Worm (Caenorhabditis elegans): Measurements from ENCODE around the gene vha-17.

The vha-17 gene

ce11 chrIV:9316068-9316681 is 5.4 kb upstream of the vha-17 start, which contains the start of the genes F49C12.9 and rpn-7 (continued):
- TF ChIP-seq let-526 (GFP tag; IDR thresholded peaks at IDR 0.05) (no peak), nfya-1 (tag; optimal IDR thresholded peaks at IDR 0.05; ENCODE audit: borderline replicate concordance, insufficient read depth) (no peak), lir-1 (GFP tag; conservative IDR thresholded peaks at IDR 0.05) (no peak), lin-54 (GFP tag; optimal IDR thresholded peaks at IDR 0.05) (peak; percentile 8), B0035.1 (tag; optimal IDR thresholded peaks at IDR 0.05) (no peak), ceh-91 (GFP tag; IDR thresholded peaks at IDR 0.05) (no peak), attf-5 (GFP tag; optimal IDR thresholded peaks at IDR 0.05) (no peak), mes-4 (tag; optimal IDR thresholded peaks at IDR 0.05) (no peak), Y79H2A.3 (GFP tag; conservative IDR thresholded peaks at IDR 0.05) (no peak), hsf-1 (GFP tag; IDR thresholded peaks at IDR 0.05) (no peak), F49E8.2 (tag; optimal IDR thresholded peaks at IDR 0.05; ENCODE audit: insufficient read depth) (no peak), atf-7 (tag; optimal IDR thresholded peaks at IDR 0.05) (no peak), lsl-1 (GFP tag; optimal IDR thresholded peaks at IDR 0.05) (no peak), lin-40 (tag; optimal IDR thresholded peaks at IDR 0.05) (no peak), let-607 (tag; optimal IDR thresholded peaks at IDR 0.05) (no peak), ztf-25 (GFP tag; IDR thresholded peaks at IDR 0.05) (no peak), Y67H2A.10 (GFP tag; conservative IDR thresholded peaks at IDR 0.05) (no peak), zim-3 (tag; optimal IDR thresholded peaks at IDR 0.05) (no peak), sptf-2 (GFP tag; optimal IDR thresholded peaks at IDR 0.05) (no peak), egrh-3 (GFP tag; IDR thresholded peaks at IDR 0.05) (no peak), hmg-1.2 (GFP tag; IDR thresholded peaks at IDR 0.05) (peak; percentile 22; the same call in 1 of the 2 replicates), hlh-12 (tag; optimal IDR thresholded peaks at IDR 0.05) (no peak), T26A5.8 (tag; optimal IDR thresholded peaks at IDR 0.05) (no peak), B0261.1 (tag; optimal IDR thresholded peaks at IDR 0.05) (no peak), T07F8.4 (tag; optimal IDR thresholded peaks at IDR 0.05) (no peak), ztf-22 (GFP tag; optimal IDR thresholded peaks at IDR 0.05) (no peak), cebp-1 (GFP tag; IDR thresholded peaks at IDR 0.05) (peak; percentile 21; the same call in 1 of the 2 replicates), cebp-1 (tag; optimal IDR thresholded peaks at IDR 0.05) (peak; percentile 79), chd-7 (tag; optimal IDR thresholded peaks at IDR 0.05) (no peak), F10E7.11 (tag; optimal IDR thresholded peaks at IDR 0.05) (no peak), lin-26 (GFP tag; IDR thresholded peaks at IDR 0.05) (no peak), tlf-1 (GFP tag; optimal IDR thresholded peaks at IDR 0.05) (no peak), ztf-28 (GFP tag; IDR thresholded peaks at IDR 0.05) (no peak), sea-2 (GFP tag; IDR thresholded peaks at IDR 0.05) (no peak), gei-17 (GFP tag; optimal IDR thresholded peaks at IDR 0.05) (no peak), F39B2.1 (GFP tag; IDR thresholded peaks at IDR 0.05) (no peak), madf-8 (GFP tag; conservative IDR thresholded peaks at IDR 0.05) (no peak), tbp1 (GFP tag; optimal IDR thresholded peaks at IDR 0.05) (no peak), nhr-179 (tag; optimal IDR thresholded peaks at IDR 0.05) (no peak), pbrm-1 (GFP tag; IDR thresholded peaks at IDR 0.05) (no peak), egl-18 (GFP tag; IDR thresholded peaks at IDR 0.05) (no peak), snpc-3.4 (tag; optimal IDR thresholded peaks at IDR 0.05) (peak; percentile 10), ceh-100 (GFP tag; IDR thresholded peaks at IDR 0.05) (no peak), snpc-4 (GFP tag; optimal IDR thresholded peaks at IDR 0.05) (no peak), snpc-4 (tag; optimal IDR thresholded peaks at IDR 0.05) (peak in 3 of 4 experiments; percentile 1 to 45 (median 15)), F37B4.10 (GFP tag; IDR thresholded peaks at IDR 0.05) (no peak), dox-1 (GFP tag; IDR thresholded peaks at IDR 0.05) (0 out of 2 replicates have a peak, but pooled peaks have one; percentile 30), F33H1.4 (GFP tag; IDR thresholded peaks at IDR 0.05) (no peak)
